Fruit fly (Drosophila melanogaster) whole organism, embryonic: Measurements from ENCODE around the gene soti.

Source experiments
- Adf1 ChIP-seq: fragments of 200-800 bp; sonication (Bioruptor generic); IDR thresholded peaks from 2 replicates; pipeline ENCODE4 v1.3.6; 2022; ENCODE audit warnings: missing biosample characterization, missing genetic modification characterization
- Atf3 ChIP-seq: fragments of 200-800 bp; sonication (Bioruptor generic); optimal IDR thresholded peaks from 3 replicates; lab custom pipeline; 2016; ENCODE audit warnings: missing biosample characterization, missing genetic modification characterization
- B-H2 ChIP-seq: fragments of 200-800 bp; sonication (Bioruptor generic); optimal IDR thresholded peaks from 2 replicates; lab custom pipeline; 2018; ENCODE audit warnings: missing biosample characterization, mild to moderate bottlenecking, missing genetic modification characterization
- CG10654 ChIP-seq: fragments of 200-800 bp; sonication (Bioruptor generic); optimal IDR thresholded peaks from 2 replicates; lab custom pipeline; 2016; ENCODE audit warnings: missing biosample characterization, missing genetic modification characterization
- CG11560 ChIP-seq: fragments of 200-800 bp; sonication (Bioruptor generic); IDR thresholded peaks from 3 replicates; pipeline ENCODE4 v1.3.6; 2022; ENCODE audit warnings: missing biosample characterization, missing genetic modification characterization
- CG13775 ChIP-seq: fragments of 200-800 bp; sonication (Bioruptor generic); optimal IDR thresholded peaks from 3 replicates; lab custom pipeline; 2017; ENCODE audit warnings: missing biosample characterization, mild to moderate bottlenecking, missing genetic modification characterization
- CG14014 ChIP-seq: fragments of 200-800 bp; sonication (Bioruptor generic); IDR thresholded peaks from 2 replicates; pipeline ENCODE4 v1.3.6; 2022; ENCODE audit warnings: missing biosample characterization, missing genetic modification characterization
- CG15479 ChIP-seq: fragments of 200-800 bp; sonication (Bioruptor generic); optimal IDR thresholded peaks from 3 replicates; lab custom pipeline; 2019; ENCODE audit warnings: missing biosample characterization, mild to moderate bottlenecking, missing genetic modification characterization, moderate library complexity
- CG1647 ChIP-seq: fragments of 200-800 bp; sonication (Bioruptor generic); optimal IDR thresholded peaks from 3 replicates; lab custom pipeline; 2016; ENCODE audit warnings: missing biosample characterization, missing genetic modification characterization
- CG18599 ChIP-seq: fragments of 200-800 bp; sonication (Bioruptor generic); optimal IDR thresholded peaks from 3 replicates; lab custom pipeline; 2017; ENCODE audit warnings: missing biosample characterization, missing genetic modification characterization, mild to moderate bottlenecking, moderate library complexity, missing genetic modification reagents
- CG2129 ChIP-seq: fragments of 200-800 bp; sonication (Bioruptor generic); IDR thresholded peaks from 2 replicates; pipeline ENCODE4 v1.3.6; 2022; ENCODE audit warnings: missing biosample characterization, missing genetic modification characterization; ENCODE audit not compliant: partially characterized antibody
- CG2889 ChIP-seq: fragments of 200-800 bp; sonication (Bioruptor generic); IDR thresholded peaks from 3 replicates; pipeline ENCODE4 v1.3.6; 2022; ENCODE audit warnings: missing biosample characterization, missing genetic modification characterization
- CG31441 ChIP-seq: fragments of 200-800 bp; sonication (Bioruptor generic); IDR thresholded peaks from 2 replicates; pipeline ENCODE4 v1.3.6; 2022; ENCODE audit warnings: missing biosample characterization, missing genetic modification characterization
- CG4328 ChIP-seq: fragments of 200-800 bp; sonication (Bioruptor generic); optimal IDR thresholded peaks from 3 replicates; lab custom pipeline; 2017; ENCODE audit warnings: missing biosample characterization, missing genetic modification reagents, missing genetic modification characterization
- CG4424 ChIP-seq: fragments of 200-800 bp; sonication (Bioruptor generic); optimal IDR thresholded peaks from 3 replicates; lab custom pipeline; 2016; ENCODE audit warnings: missing biosample characterization, missing genetic modification characterization
- CG6689 ChIP-seq: fragments of 200-800 bp; sonication (Bioruptor generic); IDR thresholded peaks from 2 replicates; pipeline ENCODE4 v1.3.6; 2022; ENCODE audit warnings: missing biosample characterization, missing genetic modification characterization
- CG9797 ChIP-seq: fragments of 200-800 bp; sonication (Bioruptor generic); optimal IDR thresholded peaks from 3 replicates; lab custom pipeline; 2018; ENCODE audit warnings: missing biosample characterization, mild to moderate bottlenecking, missing genetic modification characterization
- CG9817 ChIP-seq: fragments of 200-800 bp; sonication (Bioruptor generic); optimal IDR thresholded peaks from 2 replicates; lab custom pipeline; 2018; ENCODE audit warnings: missing biosample characterization, mild to moderate bottlenecking, missing genetic modification characterization, moderate library complexity
- Dad ChIP-seq: fragments of 200-800 bp; sonication (Bioruptor generic); optimal IDR thresholded peaks from 3 replicates; lab custom pipeline; 2016; ENCODE audit warnings: missing biosample characterization, missing genetic modification characterization
- Dek ChIP-seq: fragments of 200-800 bp; sonication (Bioruptor generic); optimal IDR thresholded peaks from 3 replicates; lab custom pipeline; 2019; ENCODE audit warnings: missing biosample characterization, mild to moderate bottlenecking, missing genetic modification characterization, moderate library complexity
- Dll ChIP-seq: fragments of 200-800 bp; sonication (Bioruptor generic); IDR thresholded peaks from 4 replicates; pipeline ENCODE4 v1.3.6; 2022; ENCODE audit warnings: missing biosample characterization, missing genetic modification characterization; ENCODE audit not compliant: partially characterized antibody
- Gug ChIP-seq: fragments of 200-800 bp; sonication (Bioruptor generic); IDR thresholded peaks from 4 replicates; pipeline ENCODE4 v1.3.6; 2022; ENCODE audit warnings: missing biosample characterization, missing genetic modification characterization
- H15 ChIP-seq: fragments of 200-800 bp; sonication (Bioruptor generic); IDR thresholded peaks from 3 replicates; pipeline ENCODE4 v1.3.6; 2022; ENCODE audit warnings: missing biosample characterization, missing genetic modification characterization
- HLH54F ChIP-seq: fragments of 200-800 bp; sonication (Bioruptor generic); optimal IDR thresholded peaks from 3 replicates; lab custom pipeline; 2016; ENCODE audit warnings: missing biosample characterization, missing genetic modification characterization
- HLHmδ ChIP-seq: fragments of 200-800 bp; sonication (Bioruptor generic); optimal IDR thresholded peaks from 2 replicates; lab custom pipeline; 2018; ENCODE audit warnings: missing biosample characterization, mild to moderate bottlenecking, missing genetic modification characterization, moderate library complexity
- Ptx1 ChIP-seq: fragments of 200-800 bp; sonication (Bioruptor generic); IDR thresholded peaks from 2 replicates; pipeline ENCODE4 v1.3.6; 2022; ENCODE audit warnings: missing biosample characterization, missing genetic modification characterization
- Sin3A ChIP-seq: fragments of >200 bp; optimal IDR thresholded peaks from 2 replicates; lab custom pipeline; 2018
- Sry-δ ChIP-seq: fragments of 200-800 bp; sonication (Bioruptor generic); optimal IDR thresholded peaks from 2 replicates; lab custom pipeline; 2016; ENCODE audit warnings: missing biosample characterization, missing genetic modification characterization
- al ChIP-seq: fragments of 200-800 bp; sonication (Bioruptor generic); IDR thresholded peaks from 2 replicates; pipeline ENCODE4 v1.3.6; 2022; ENCODE audit warnings: missing biosample characterization, missing genetic modification characterization
- cg ChIP-seq: fragments of 200-800 bp; sonication (Bioruptor generic); optimal IDR thresholded peaks from 3 replicates; lab custom pipeline; 2019; ENCODE audit warnings: missing biosample characterization, mild to moderate bottlenecking, missing genetic modification characterization, moderate library complexity
- chm ChIP-seq: fragments of 200-800 bp; sonication (Bioruptor generic); IDR thresholded peaks from 2 replicates; pipeline ENCODE4 v1.3.6; 2022; ENCODE audit warnings: missing biosample characterization, missing genetic modification characterization
- crc ChIP-seq: fragments of 200-800 bp; sonication (Bioruptor generic); optimal IDR thresholded peaks from 2 replicates; lab custom pipeline; 2016; ENCODE audit warnings: missing biosample characterization, missing genetic modification characterization
- eyg ChIP-seq: fragments of 200-800 bp; sonication (Bioruptor generic); optimal IDR thresholded peaks from 3 replicates; lab custom pipeline; 2016; ENCODE audit warnings: missing biosample characterization, missing genetic modification characterization
- fu2 ChIP-seq: fragments of 200-800 bp; sonication (Bioruptor generic); optimal IDR thresholded peaks from 2 replicates; lab custom pipeline; 2016; ENCODE audit warnings: missing biosample characterization, missing genetic modification characterization
- h ChIP-seq: fragments of >200 bp; optimal IDR thresholded peaks from 2 replicates; lab custom pipeline; 2017
- her ChIP-seq: fragments of 200-800 bp; sonication (Bioruptor generic); optimal IDR thresholded peaks from 2 replicates; lab custom pipeline; 2016; ENCODE audit warnings: missing biosample characterization, missing genetic modification characterization
- insv ChIP-seq, 2 experiments: fragments of 200-800 bp; sonication (Bioruptor generic); optimal IDR thresholded peaks; 3 replicates each; lab custom pipeline; 2016 to 2018; ENCODE audit warnings: missing biosample characterization in 2 of 2, missing genetic modification characterization in 2 of 2
- knrl ChIP-seq: fragments of 200-800 bp; sonication (Bioruptor generic); IDR thresholded peaks from 3 replicates; pipeline ENCODE4 v1.3.6; 2022; ENCODE audit warnings: missing biosample characterization, missing genetic modification characterization; ENCODE audit not compliant: partially characterized antibody
- nerfin-2 ChIP-seq: fragments of 200-800 bp; sonication (Bioruptor generic); IDR thresholded peaks from 2 replicates; pipeline ENCODE4 v1.3.6; 2022; ENCODE audit warnings: missing biosample characterization, missing genetic modification characterization; ENCODE audit not compliant: partially characterized antibody
- nmo ChIP-seq: fragments of 200-800 bp; sonication (Bioruptor generic); optimal IDR thresholded peaks from 2 replicates; lab custom pipeline; 2018; ENCODE audit warnings: missing biosample characterization, mild to moderate bottlenecking, missing genetic modification characterization, moderate library complexity
- otp ChIP-seq: fragments of 200-800 bp; sonication (Bioruptor generic); IDR thresholded peaks from 3 replicates; pipeline ENCODE4, ENCODE4 v1.3.6; 2022; ENCODE audit warnings: missing biosample characterization, missing genetic modification characterization
- p53 ChIP-seq: fragments of 200-800 bp; sonication (Bioruptor generic); optimal IDR thresholded peaks from 2 replicates; lab custom pipeline; 2016; ENCODE audit warnings: missing biosample characterization, missing genetic modification characterization
- ranshi ChIP-seq: fragments of 200-800 bp; sonication (Bioruptor generic); IDR thresholded peaks from 2 replicates; pipeline ENCODE4 v1.3.6; 2022; ENCODE audit warnings: missing biosample characterization, missing genetic modification characterization
- salm ChIP-seq: fragments of 200-800 bp; sonication (Bioruptor generic); optimal IDR thresholded peaks from 2 replicates; lab custom pipeline; 2018; ENCODE audit warnings: missing biosample characterization, mild to moderate bottlenecking, missing genetic modification characterization
- sisA ChIP-seq: fragments of 200-800 bp; sonication (Bioruptor generic); IDR thresholded peaks from 2 replicates; pipeline ENCODE4 v1.3.6; 2022; ENCODE audit warnings: missing biosample characterization, missing genetic modification characterization
- slbo ChIP-seq: fragments of 200-800 bp; sonication (Bioruptor generic); IDR thresholded peaks from 2 replicates; pipeline ENCODE4 v1.3.6; 2022; ENCODE audit warnings: missing biosample characterization, missing genetic modification characterization
- ssp ChIP-seq: fragments of 200-800 bp; sonication (Bioruptor generic); IDR thresholded peaks from 2 replicates; pipeline ENCODE4 v1.3.6; 2022; ENCODE audit warnings: missing biosample characterization, missing genetic modification characterization
- tna ChIP-seq: fragments of 200-800 bp; sonication (Bioruptor generic); IDR thresholded peaks from 2 replicates; pipeline ENCODE4 v1.3.6; 2022; ENCODE audit warnings: missing biosample characterization, missing genetic modification characterization; ENCODE audit not compliant: partially characterized antibody
- trem ChIP-seq: fragments of 200-800 bp; optimal IDR thresholded peaks from 3 replicates; lab custom pipeline; 2019; ENCODE audit warnings: missing biosample characterization, mild to moderate bottlenecking, missing genetic modification characterization, moderate library complexity
- wek ChIP-seq: fragments of 200-800 bp; sonication (Bioruptor generic); optimal IDR thresholded peaks from 3 replicates; lab custom pipeline; 2018; ENCODE audit warnings: missing biosample characterization, mild to moderate bottlenecking, missing genetic modification characterization, moderate library complexity
- yki ChIP-seq: fragments of >200 bp; optimal IDR thresholded peaks from 3 replicates; lab custom pipeline; 2018
- z ChIP-seq: fragments of 200-800 bp; sonication (Bioruptor generic); IDR thresholded peaks from 3 replicates; pipeline ENCODE4 v1.3.6; 2022; ENCODE audit warnings: missing biosample characterization, missing genetic modification characterization

The soti gene

dm6 chr3R:14373192-14373827 lies 8.2 kb downstream of the soti start (continued):
- TF ChIP-seq CG9797 (GFP tag; lab: Kevin White, UChicago) (no peak), Adf1 (GFP tag; lab: Robert Waterston, UW) (peak; percentile 76), CG10654 (peak; percentile 85), CG1647 (GFP tag; lab: Kevin White, UChicago) (peak; percentile 81), sisA (GFP tag; lab: Robert Waterston, UW) (peak; percentile 95), chm (GFP tag; lab: Robert Waterston, UW) (peak; percentile 78), insv (GFP tag; optimal IDR thresholded peaks at IDR 0.05; lab: Kevin White, UChicago) (peak in 1 of 2 experiments; percentile 71), B-H2 (GFP tag; lab: Kevin White, UChicago) (peak; percentile 65), trem (tag; lab: Kevin White, UChicago) (peak; percentile 81), HLHmδ (GFP tag; lab: Kevin White, UChicago) (no peak), H15 (peak; percentile 89), ranshi (GFP tag; lab: Robert Waterston, UW) (peak; percentile 69), nerfin-2 (GFP tag; lab: Robert Waterston, UW) (no peak), yki (lab: Kevin White, UChicago) (no peak), nmo (peak; percentile 97), her (peak; percentile 91), CG11560 (peak; percentile 87), slbo (GFP tag; lab: Robert Waterston, UW) (peak; percentile 97), Ptx1 (GFP tag; lab: Robert Waterston, UW) (peak; percentile 82), crc (peak; percentile 95), CG4328 (peak; percentile 33), Sry-δ (GFP tag; lab: Kevin White, UChicago) (peak; percentile 48), fu2 (GFP tag; lab: Kevin White, UChicago) (peak; percentile 93), CG18599 (GFP tag; lab: Kevin White, UChicago) (peak; percentile 88), CG13775 (peak; percentile 93), CG4424 (GFP tag; lab: Kevin White, UChicago) (peak; percentile 91), cg (GFP tag; lab: Kevin White, UChicago) (peak; percentile 21), Dek (peak; percentile 89), CG6689 (GFP tag; lab: Robert Waterston, UW) (peak; percentile 88), HLH54F (GFP tag; lab: Kevin White, UChicago) (peak; percentile 94), CG9817 (tag; lab: Kevin White, UChicago) (peak; percentile 81), z (GFP tag; lab: Robert Waterston, UW) (peak; percentile 58), Sin3A (no peak), wek (GFP tag; lab: Kevin White, UChicago) (peak; percentile 78), CG31441 (GFP tag; lab: Robert Waterston, UW) (peak; percentile 74), h (no peak), Dad (GFP tag; lab: Kevin White, UChicago) (peak; percentile 78), CG2889 (GFP tag; lab: Robert Waterston, UW) (peak; percentile 96), CG15479 (GFP tag; lab: Kevin White, UChicago) (no peak), Gug (GFP tag; lab: Robert Waterston, UW) (peak; percentile 63; the same call in 2 of the 4 replicates), CG2129 (GFP tag; lab: Robert Waterston, UW) (no peak), tna (no peak), ssp (peak; percentile 83), Dll (GFP tag; lab: Robert Waterston, UW) (no peak), knrl (GFP tag; lab: Robert Waterston, UW) (no peak), p53 (peak; percentile 78), salm (tag; lab: Kevin White, UChicago) (peak; percentile 84), Atf3 (peak; percentile 97), al (GFP tag; lab: Robert Waterston, UW) (peak; percentile 58; the same call in 1 of the 2 replicates), otp (GFP tag; lab: Robert Waterston, UW) (peak; percentile 96), CG14014 (GFP tag; lab: Robert Waterston, UW) (peak; percentile 96), eyg (peak; percentile 83)
